Fruit fly (Drosophila melanogaster) S2 (cell line): ENCODE data around the gene CG9503.

ENCODE experiments used
- CG8478 ChIP-seq: fragments of >200 bp; optimal IDR thresholded peaks from 2 replicates; lab custom pipeline; 2018
- CTCF ChIP-seq, 2 experiments: fragments of >200 bp; optimal IDR thresholded peaks; 2 replicates each; lab custom pipeline; 2018

The CG9503 gene

DNA sequence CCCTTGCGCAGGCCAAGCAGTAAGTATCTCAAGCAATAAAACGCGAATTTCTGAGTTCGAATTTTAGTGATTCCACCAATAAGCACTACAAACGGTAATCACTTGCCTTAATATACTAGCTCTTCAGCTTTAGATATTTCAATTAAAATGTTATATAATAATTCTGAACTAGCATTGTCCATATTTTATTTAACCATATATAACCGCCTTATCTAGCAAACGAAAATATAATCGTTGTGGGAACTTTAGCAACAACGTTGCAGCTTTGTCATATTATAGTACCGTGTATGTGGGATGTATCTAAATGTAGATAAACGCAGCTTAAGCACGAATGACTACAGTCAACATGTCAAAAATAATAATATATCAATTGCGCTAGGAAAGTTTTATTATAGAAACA is 8.0 kb upstream of the CG9503 start:
- no peak for TF ChIP-seq CTCF (optimal IDR thresholded peaks at IDR 0.05; lab: Kevin White, UChicago)
- no peak for TF ChIP-seq CG8478

dm6 chrX:14929813-14930212 is 6.5 kb upstream of the CG9503 start:
- no peak for TF ChIP-seq CTCF (optimal IDR thresholded peaks at IDR 0.05; lab: Kevin White, UChicago)
- TF ChIP-seq CG8478, result no peak

DNA sequence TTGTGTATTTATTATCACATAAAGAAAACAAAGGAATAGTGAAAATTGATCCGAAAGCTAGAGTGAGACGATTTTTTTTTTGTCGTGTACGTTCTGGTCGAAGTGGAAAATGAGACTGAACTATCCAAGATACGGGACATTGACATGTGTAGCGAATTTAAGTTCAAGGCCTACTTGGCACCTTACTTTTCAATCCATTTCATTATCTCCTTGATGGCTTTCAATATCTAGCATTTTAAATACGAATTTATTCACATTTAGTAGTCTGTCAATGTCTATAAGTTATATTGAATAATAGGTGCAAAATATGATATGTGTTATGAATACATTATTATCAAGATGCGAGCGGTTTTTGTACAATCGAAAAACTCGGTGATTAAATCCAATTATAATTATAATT is 5.6 kb upstream of the CG9503 start, which contains the start of gene CG32591:
TSS of gene CG32591 (minus strand) at position 101 of the 400 bp plus-strand sequence.
- TF ChIP-seq CTCF (optimal IDR thresholded peaks at IDR 0.05; lab: Kevin White, UChicago) (no peak), CG8478 (no peak)

dm6 chrX:14922396-14923276 is 657 bp downstream of the CG9503 start:
- no peak for TF ChIP-seq CG8478
- no peak for TF ChIP-seq CTCF (optimal IDR thresholded peaks at IDR 0.05; lab: Kevin White, UChicago)

- TF ChIP-seq CTCF (optimal IDR thresholded peaks at IDR 0.05; lab: Kevin White, UChicago), result peak; percentile 67 to 74
- TF ChIP-seq CG8478, result no peak
These were observed 4.5 kb downstream of the CG9503 start, which contains the start of gene Eo for dm6 chrX:14918750-14919247. Gene Eo, minus strand, starts transcription at chrX:14918800.

DNA sequence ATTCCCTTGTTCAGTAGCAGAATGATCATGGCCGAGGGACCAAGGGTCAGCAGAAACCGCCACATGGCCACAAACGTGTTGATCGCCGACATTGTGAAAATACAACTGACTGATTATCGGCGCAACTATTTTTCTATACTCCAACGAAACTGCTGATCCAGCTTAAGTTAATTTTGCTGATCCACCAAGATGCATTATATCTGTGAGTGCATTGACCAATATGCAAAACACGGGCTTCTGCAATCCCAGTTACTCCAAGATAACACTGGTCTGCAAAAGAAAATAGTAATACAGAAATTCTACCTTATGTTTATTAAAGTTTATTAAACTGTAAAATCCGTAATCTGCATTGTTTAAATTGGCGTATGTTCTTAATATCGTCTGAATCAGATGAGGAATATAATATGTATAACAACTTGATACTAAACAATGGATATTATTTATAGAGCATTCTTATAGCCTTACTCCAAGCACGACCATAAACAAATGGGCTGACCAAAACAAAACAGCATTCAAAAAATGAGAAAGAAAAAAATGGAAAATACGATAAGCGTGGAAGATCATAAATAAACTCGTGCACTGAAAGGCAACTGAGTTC is 9.5 kb downstream of the CG9503 start, which contains the start of gene CG12398:
TSS of gene CG12398 (minus strand) at position 107 of the 598 bp plus-strand sequence.
- TF ChIP-seq CTCF (optimal IDR thresholded peaks at IDR 0.05; lab: Kevin White, UChicago) (no peak), CG8478 (no peak)

- no peak for TF ChIP-seq CG8478
- TF ChIP-seq CTCF (optimal IDR thresholded peaks at IDR 0.05; lab: Kevin White, UChicago), result peak; percentile 70 to 72
These were observed 12.6 kb downstream of the CG9503 start, which contains the start of gene CG14406 for dm6 chrX:14910464-14911349. Gene CG14406, minus strand, starts transcription at chrX:14910845.

- TF ChIP-seq CTCF (optimal IDR thresholded peaks at IDR 0.05; lab: Kevin White, UChicago) (peak; percentile 69 to 83), CG8478 (no peak)
These were observed 13.5 kb downstream of the CG9503 start, which contains the start of gene fiz for dm6 chrX:14909658-14910378. Gene fiz, minus strand, starts transcription at chrX:14909708.

DNA sequence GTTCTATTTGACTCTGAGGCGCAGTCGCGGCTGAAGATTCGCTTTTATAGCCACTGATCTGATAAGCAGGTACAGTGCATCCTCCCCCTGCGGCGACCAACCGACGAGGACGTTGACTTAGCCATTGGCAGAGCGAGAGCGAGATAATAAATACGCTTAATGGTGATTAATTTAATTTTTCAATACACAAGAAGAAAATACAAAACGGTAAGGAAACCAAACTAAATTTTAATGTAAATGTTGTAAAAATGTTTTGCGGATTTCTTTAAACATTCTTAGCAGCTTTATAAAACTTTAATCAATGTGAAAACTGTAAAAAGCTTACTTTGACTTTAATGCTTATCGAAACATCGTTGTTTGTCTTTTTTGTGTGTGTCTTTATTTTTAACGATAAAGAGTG is 14.2 kb downstream of the CG9503 start:
- no peak for TF ChIP-seq CTCF (optimal IDR thresholded peaks at IDR 0.05; lab: Kevin White, UChicago)
- no peak for TF ChIP-seq CG8478

- no peak for TF ChIP-seq CG8478
- no peak for TF ChIP-seq CTCF (optimal IDR thresholded peaks at IDR 0.05; lab: Kevin White, UChicago)
These were observed 17.7 kb downstream of the CG9503 start, which contains the start of gene CG9512 for dm6 chrX:14905499-14906044. Gene CG9512, minus strand, starts transcription at chrX:14905549.

dm6 chrX:14897592-14897991 is 25.7 kb downstream of the CG9503 start:
- TF ChIP-seq CG8478, result no peak
- TF ChIP-seq CTCF (optimal IDR thresholded peaks at IDR 0.05; lab: Kevin White, UChicago), result no peak

DNA sequence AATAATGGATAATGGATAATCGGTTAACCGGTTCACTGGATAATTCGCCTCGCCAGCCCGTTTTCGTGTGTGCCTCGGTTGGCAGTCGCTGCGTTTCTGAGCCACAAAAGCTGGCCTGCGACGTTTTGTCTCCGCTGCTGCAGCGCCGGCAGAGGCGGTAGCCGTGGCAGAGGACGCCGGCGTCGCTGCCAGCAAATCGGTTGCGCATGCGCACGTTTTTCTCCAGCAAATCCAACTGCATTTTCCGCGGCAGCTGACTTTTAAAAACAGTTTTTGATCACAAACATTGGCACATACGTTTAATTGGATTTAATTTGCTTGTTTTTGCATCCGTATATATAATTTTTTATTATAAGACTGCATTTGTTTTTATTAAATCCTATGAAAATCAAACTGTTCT is 26.5 kb downstream of the CG9503 start, which contains the start of gene CG9514:
TSS of gene CG9514 (minus strand) at position 101 of the 400 bp plus-strand sequence.
- TF ChIP-seq CG8478 (no peak), CTCF (optimal IDR thresholded peaks at IDR 0.05; lab: Kevin White, UChicago) (no peak)

DNA sequence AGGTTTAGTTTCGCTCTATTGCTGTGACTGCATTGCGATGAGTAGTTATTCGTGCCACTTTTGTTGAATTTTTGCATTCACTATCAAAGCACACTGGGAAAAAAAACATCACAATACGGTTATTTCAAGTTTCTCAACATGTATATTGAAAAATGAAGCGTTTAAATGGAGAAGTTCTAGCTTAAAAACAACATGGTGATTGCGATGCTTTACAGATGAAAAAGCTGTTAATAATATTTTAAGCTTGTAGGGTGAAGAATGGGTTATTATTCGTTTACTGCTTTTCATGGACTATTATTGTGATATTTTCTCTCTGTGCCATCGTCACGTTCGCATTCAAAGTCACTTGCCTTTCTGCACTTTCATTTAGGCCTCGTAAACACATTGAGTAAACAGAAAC is 27.0 kb downstream of the CG9503 start:
- TF ChIP-seq CG8478, result no peak
- no peak for TF ChIP-seq CTCF (optimal IDR thresholded peaks at IDR 0.05; lab: Kevin White, UChicago)

- no peak for TF ChIP-seq CG8478
- TF ChIP-seq CTCF (optimal IDR thresholded peaks at IDR 0.05; lab: Kevin White, UChicago), result no peak
These were observed 29.4 kb downstream of the CG9503 start for dm6 chrX:14893872-14894271.
